Worm (Caenorhabditis elegans) whole organism, L1 larva: Measurements from ENCODE around the gene Y67H2A.7.
A peak's percentile ranks its signal among the peaks of the same experiment; 100 is the strongest.

ENCODE experiments used
- C04F5.9 ChIP-seq: sonication (generic microtip); optimal IDR thresholded peaks from 2 replicates; lab custom pipeline; 2016; ENCODE audit warnings: missing genetic modification characterization, missing compliant biosample characterization
- C16A3.4 ChIP-seq: fragments of 150-350 bp; optimal IDR thresholded peaks from 2 replicates; lab custom pipeline; 2014; ENCODE audit warnings: missing biosample characterization, missing genetic modification characterization
- Y116A8C.19 ChIP-seq: sonication (generic microtip); optimal IDR thresholded peaks from 2 replicates; lab custom pipeline; 2016; ENCODE audit warnings: missing compliant biosample characterization, missing genetic modification characterization, borderline replicate concordance
- alr-1 ChIP-seq: fragments of 200-800 bp; sonication (Bioruptor generic); optimal IDR thresholded peaks from 2 replicates; lab custom pipeline; 2018; ENCODE audit warnings: borderline replicate concordance, mild to moderate bottlenecking, missing genetic modification characterization, missing compliant biosample characterization
- ceh-63 ChIP-seq: fragments of 200-800 bp; sonication (Bioruptor generic); optimal IDR thresholded peaks from 2 replicates; lab custom pipeline; 2018; ENCODE audit warnings: mild to moderate bottlenecking, missing genetic modification characterization, missing compliant biosample characterization
- ceh-8 ChIP-seq: fragments of 200-800 bp; sonication (Bioruptor generic); optimal IDR thresholded peaks from 2 replicates; lab custom pipeline; 2018; ENCODE audit warnings: mild to moderate bottlenecking, missing genetic modification characterization, moderate library complexity, missing compliant biosample characterization
- ceh-88 ChIP-seq: fragments of 200-800 bp; sonication (Bioruptor generic); IDR thresholded peaks from 2 replicates; pipeline ENCODE4 v1.3.6; 2022; ENCODE audit warnings: missing genetic modification characterization, missing compliant biosample characterization
- ceh-90 ChIP-seq: sonication (generic microtip); optimal IDR thresholded peaks from 2 replicates; lab custom pipeline; 2016; ENCODE audit warnings: missing genetic modification characterization, missing compliant biosample characterization
- efl-1 ChIP-seq, 4 experiments: fragments of 150-350 bp; optimal IDR thresholded peaks in 3 of 4; peaks in 1 of 4; 1 replicate in 1 of 4; 2 replicates in 3 of 4; lab custom pipeline; 2014; ENCODE audit warnings: missing biosample characterization in 2 of 4, missing genetic modification characterization in 2 of 4, missing genetic modification reagents in 2 of 4
- efl-3 ChIP-seq: fragments of 200-800 bp; sonication (Bioruptor generic); optimal IDR thresholded peaks from 2 replicates; lab custom pipeline; 2018; ENCODE audit warnings: mild to moderate bottlenecking, missing genetic modification characterization, missing compliant biosample characterization
- egl-13 ChIP-seq: sonication (generic microtip); optimal IDR thresholded peaks from 2 replicates; lab custom pipeline; 2016; ENCODE audit warnings: missing genotype, missing genetic modification reagents, missing genetic modification characterization, missing compliant biosample characterization
- elt-2 ChIP-seq: sonication (generic microtip); optimal IDR thresholded peaks from 2 replicates; lab custom pipeline; 2016; ENCODE audit warnings: missing genetic modification characterization, mild to moderate bottlenecking, inconsistent platforms, missing compliant biosample characterization, missing genetic modification reagents
- elt-3 ChIP-seq, 6 experiments: fragments of 150-350 bp in 1 of 6; sonication (generic microtip); optimal IDR thresholded peaks; 2 replicates each; lab custom pipeline; 2017 to 2018; ENCODE audit warnings: missing biosample characterization in 6 of 6, missing genetic modification characterization in 6 of 6, inconsistent platforms in 1 of 6
- fkh-10 ChIP-seq: sonication (generic microtip); optimal IDR thresholded peaks from 2 replicates; lab custom pipeline; 2017; ENCODE audit warnings: missing biosample characterization, missing genetic modification reagents, missing genetic modification characterization
- hlh-17 ChIP-seq: fragments of 200-800 bp; sonication (Bioruptor generic); optimal IDR thresholded peaks from 2 replicates; lab custom pipeline; 2018; ENCODE audit warnings: missing genetic modification characterization, mild to moderate bottlenecking, missing compliant biosample characterization, moderate library complexity, borderline replicate concordance
- hlh-4 ChIP-seq: sonication (generic microtip); optimal IDR thresholded peaks from 2 replicates; lab custom pipeline; 2016; ENCODE audit warnings: mild to moderate bottlenecking, missing genetic modification characterization, missing compliant biosample characterization
- hpl-2 ChIP-seq: fragments of 150-350 bp; optimal IDR thresholded peaks from 2 replicates; lab custom pipeline; 2014; ENCODE audit warnings: missing biosample characterization, missing genetic modification reagents, missing genetic modification characterization
- irx-1 ChIP-seq: sonication (generic microtip); optimal IDR thresholded peaks from 2 replicates; lab custom pipeline; 2016; ENCODE audit warnings: missing genetic modification characterization, missing compliant biosample characterization
- lin-14 ChIP-seq: fragments of 200-800 bp; sonication (Bioruptor generic); optimal IDR thresholded peaks from 2 replicates; lab custom pipeline; 2018; ENCODE audit warnings: mild to moderate bottlenecking, missing genetic modification characterization, moderate library complexity, missing compliant biosample characterization
- lir-3 ChIP-seq: sonication (generic microtip); optimal IDR thresholded peaks from 2 replicates; lab custom pipeline; 2016; ENCODE audit warnings: mild to moderate bottlenecking, missing genetic modification characterization, moderate library complexity, missing compliant biosample characterization; ENCODE audit not compliant: poor library complexity
- mdl-1 ChIP-seq, 2 experiments: fragments of 150-350 bp; optimal IDR thresholded peaks; 2 replicates each; lab custom pipeline; 2014 to 2017; ENCODE audit warnings: missing biosample characterization in 2 of 2, missing genetic modification characterization in 2 of 2, inconsistent platforms in 1 of 2
- nhr-11 ChIP-seq: fragments of 150-350 bp; optimal IDR thresholded peaks from 2 replicates; lab custom pipeline; 2014; ENCODE audit warnings: missing biosample characterization, missing genetic modification characterization
- nhr-12 ChIP-seq: sonication (generic microtip); optimal IDR thresholded peaks from 2 replicates; lab custom pipeline; 2017; ENCODE audit warnings: missing biosample characterization, missing genetic modification characterization
- nhr-237 ChIP-seq: fragments of 150-350 bp; optimal IDR thresholded peaks from 2 replicates; lab custom pipeline; 2014; ENCODE audit warnings: missing biosample characterization, missing genetic modification characterization
- nhr-71 ChIP-seq: sonication (generic microtip); optimal IDR thresholded peaks from 2 replicates; lab custom pipeline; 2016; ENCODE audit warnings: mild to moderate bottlenecking, missing genetic modification characterization, moderate library complexity, missing compliant biosample characterization
- nhr-77 ChIP-seq: fragments of 150-350 bp; optimal IDR thresholded peaks from 2 replicates; lab custom pipeline; 2014; ENCODE audit warnings: missing biosample characterization, missing genetic modification characterization
- pag-3 ChIP-seq: sonication (generic microtip); optimal IDR thresholded peaks from 2 replicates; lab custom pipeline; 2017; ENCODE audit warnings: missing genetic modification characterization, mild to moderate bottlenecking, missing compliant biosample characterization, antibody characterized with exemption, borderline replicate concordance; ENCODE audit not compliant: insufficient read depth
- pqm-1 ChIP-seq: sonication (generic microtip); optimal IDR thresholded peaks from 3 replicates; lab custom pipeline; 2017; ENCODE audit warnings: missing biosample characterization, missing genetic modification characterization
- skn-1 ChIP-seq: fragments of 150-350 bp; optimal IDR thresholded peaks from 2 replicates; lab custom pipeline; 2014; ENCODE audit warnings: missing biosample characterization, missing genetic modification characterization
- sox-4 ChIP-seq: sonication (generic microtip); optimal IDR thresholded peaks from 2 replicates; lab custom pipeline; 2016; ENCODE audit warnings: missing genetic modification characterization, missing compliant biosample characterization
- sptf-1 ChIP-seq: fragments of 150-350 bp; optimal IDR thresholded peaks from 2 replicates; lab custom pipeline; 2014; ENCODE audit warnings: missing biosample characterization, missing genetic modification characterization
- sup-37 ChIP-seq: fragments of 200-800 bp; sonication (Bioruptor generic); optimal IDR thresholded peaks from 2 replicates; lab custom pipeline; 2018; ENCODE audit warnings: mild to moderate bottlenecking, missing genetic modification characterization, missing compliant biosample characterization
- swsn-7 ChIP-seq: sonication (generic microtip); optimal IDR thresholded peaks from 2 replicates; lab custom pipeline; 2016; ENCODE audit warnings: missing genetic modification characterization, missing compliant biosample characterization
- tbx-2 ChIP-seq: sonication (generic microtip); optimal IDR thresholded peaks from 2 replicates; lab custom pipeline; 2016; ENCODE audit warnings: missing genetic modification characterization, missing compliant biosample characterization
- unc-30 ChIP-seq: sonication (generic microtip); optimal IDR thresholded peaks from 2 replicates; lab custom pipeline; 2017; ENCODE audit warnings: missing biosample characterization, missing genetic modification characterization
- unc-86 ChIP-seq: sonication (generic microtip); optimal IDR thresholded peaks from 2 replicates; lab custom pipeline; 2016; ENCODE audit warnings: missing genetic modification characterization, missing compliant biosample characterization
- xbp-1 ChIP-seq: sonication (generic microtip); optimal IDR thresholded peaks from 2 replicates; lab custom pipeline; 2016; ENCODE audit warnings: missing genetic modification characterization, missing compliant biosample characterization
- ztf-11 ChIP-seq, 2 experiments: sonication (generic microtip); optimal IDR thresholded peaks; 2 replicates each; lab custom pipeline; 2016 to 2017; ENCODE audit warnings: missing genetic modification characterization in 2 of 2, missing biosample characterization in 1 of 2, missing compliant biosample characterization in 1 of 2
- ztf-4 ChIP-seq: fragments of 150-350 bp; optimal IDR thresholded peaks from 2 replicates; lab custom pipeline; 2014; ENCODE audit warnings: missing biosample characterization, missing genetic modification characterization

The Y67H2A.7 gene

DNA sequence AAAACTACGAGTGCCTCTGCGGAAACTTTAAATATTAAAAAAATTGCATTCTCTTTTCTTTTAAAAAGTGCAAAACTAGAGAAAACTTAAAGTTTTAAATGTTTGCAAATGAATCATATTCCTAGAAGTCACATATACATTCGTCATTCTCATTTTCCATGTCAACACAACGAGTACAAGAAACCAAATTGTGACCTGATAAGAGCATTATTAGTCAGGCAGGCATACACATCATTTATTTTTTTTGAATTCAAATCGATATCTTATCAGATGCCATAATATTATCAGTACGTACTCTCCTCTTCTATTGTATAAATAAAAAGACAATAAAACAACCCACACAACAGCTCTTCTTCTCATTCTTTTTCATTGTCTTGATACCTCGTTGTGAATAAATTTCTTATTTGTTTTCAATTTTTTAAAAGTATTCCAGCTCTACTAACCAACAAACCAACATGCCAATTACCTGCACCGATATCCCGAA lies 43.7 kb downstream of the Y67H2A.7 start, which contains the start of gene W02A2.9 (continued):
- TF ChIP-seq efl-1 (optimal IDR thresholded peaks at IDR 0.05; lab: Kevin White, UChicago) (no peak), efl-1 (GFP tag; optimal IDR thresholded peaks at IDR 0.05 in 1 of 2; lab: Kevin White, UChicago) (peak in 1 of 2 experiments; percentile 56), C04F5.9 (tag; lab: Kevin White, UChicago) (no peak), sup-37 (no peak), hlh-4 (tag; lab: Kevin White, UChicago) (no peak), fkh-10 (no peak), ceh-63 (GFP tag; lab: Kevin White, UChicago) (no peak), ztf-11 (tag; optimal IDR thresholded peaks at IDR 0.05; lab: Kevin White, UChicago) (no peak), nhr-71 (tag; lab: Kevin White, UChicago) (no peak), nhr-77 (tag; lab: Kevin White, UChicago) (no peak), ceh-88 (GFP tag; lab: Robert Waterston, UW) (no peak), pag-3 (tag; lab: Kevin White, UChicago) (no peak), elt-3 (tag; optimal IDR thresholded peaks at IDR 0.05; lab: Kevin White, UChicago) (no peak), alr-1 (tag; lab: Kevin White, UChicago) (no peak), Y116A8C.19 (tag; lab: Kevin White, UChicago) (no peak), swsn-7 (tag; lab: Kevin White, UChicago) (no peak), efl-3 (GFP tag; lab: Kevin White, UChicago) (no peak), ceh-90 (tag; lab: Kevin White, UChicago) (no peak), xbp-1 (no peak), tbx-2 (tag; lab: Kevin White, UChicago) (no peak), hpl-2 (GFP tag; lab: Kevin White, UChicago) (no peak), mdl-1 (tag; optimal IDR thresholded peaks at IDR 0.05; lab: Kevin White, UChicago) (no peak), irx-1 (tag; lab: Kevin White, UChicago) (no peak), nhr-237 (tag; lab: Kevin White, UChicago) (no peak), unc-86 (tag; lab: Kevin White, UChicago) (no peak), nhr-12 (no peak), lir-3 (no peak), C16A3.4 (no peak), hlh-17 (no peak), pqm-1 (tag; lab: Kevin White, UChicago) (no peak)

DNA sequence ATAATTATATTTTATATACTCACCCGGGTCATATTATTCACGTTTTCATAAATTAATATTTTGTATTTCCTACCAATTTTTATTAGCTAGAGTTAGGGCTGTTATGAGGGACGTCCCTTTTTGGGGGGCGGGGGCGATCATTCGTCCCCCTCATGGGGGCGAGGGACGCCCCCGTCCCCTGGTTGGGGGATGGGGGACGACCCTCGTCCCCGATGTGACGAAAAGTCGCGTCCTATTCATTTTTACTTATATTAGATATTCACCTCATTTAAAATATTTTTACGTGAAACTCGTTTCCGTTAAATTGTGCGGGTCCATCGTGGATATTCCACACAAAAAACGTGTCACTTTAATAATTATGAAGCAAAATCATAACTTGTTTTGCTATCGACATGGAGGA lies 45.0 kb downstream of the Y67H2A.7 start, which contains the start of gene W02A2.12:
Gene W02A2.12, minus strand, starts transcription at position 240 of the 400 bp plus-strand sequence.
- TF ChIP-seq ceh-8 (GFP tag; lab: Kevin White, UChicago) (no peak), sox-4 (no peak), nhr-12 (no peak), irx-1 (tag; lab: Kevin White, UChicago) (no peak), alr-1 (tag; lab: Kevin White, UChicago) (no peak), swsn-7 (tag; lab: Kevin White, UChicago) (no peak), ztf-11 (tag; optimal IDR thresholded peaks at IDR 0.05; lab: Kevin White, UChicago) (no peak), ceh-63 (GFP tag; lab: Kevin White, UChicago) (no peak), nhr-11 (no peak), mdl-1 (tag; optimal IDR thresholded peaks at IDR 0.05; lab: Kevin White, UChicago) (no peak), ztf-4 (tag; lab: Kevin White, UChicago) (no peak), egl-13 (tag; lab: Kevin White, UChicago) (no peak), lin-14 (no peak), hlh-4 (tag; lab: Kevin White, UChicago) (no peak), skn-1 (tag; lab: Kevin White, UChicago) (no peak), C16A3.4 (no peak)

- TF ChIP-seq elt-2: no peak
- TF ChIP-seq Y116A8C.19 (tag; lab: Kevin White, UChicago): no peak
- TF ChIP-seq irx-1 (tag; lab: Kevin White, UChicago): no peak
- no peak for TF ChIP-seq unc-30
- no peak for TF ChIP-seq sptf-1
- TF ChIP-seq, all 84 proteins: peak for 0
Measured at ce11 chrIV:13353143-13353773, 49.7 kb downstream of the Y67H2A.7 start, which contains the start of the genes rec-8 and mex-5. Gene rec-8, minus strand, starts transcription at chrIV:13353193. Gene mex-5, plus strand, starts transcription at chrIV:13353723.
